Fruit fly (Drosophila melanogaster) whole organism, embryonic: ENCODE data around the gene CG14669.
A peak's percentile ranks its signal among the peaks of the same experiment; 100 is the strongest.

Source experiments
- Abd-B ChIP-seq: fragments of 200-800 bp; sonication (Bioruptor generic); optimal IDR thresholded peaks from 2 replicates; lab custom pipeline; 2018; ENCODE audit warnings: missing biosample characterization, mild to moderate bottlenecking, missing genetic modification characterization, moderate library complexity
- CG11695 ChIP-seq: fragments of 200-800 bp; sonication (Bioruptor generic); IDR thresholded peaks from 3 replicates; pipeline ENCODE4 v1.3.6; 2022; ENCODE audit warnings: missing biosample characterization, missing genetic modification characterization
- CG12942 ChIP-seq: fragments of 200-800 bp; sonication (Bioruptor generic); optimal IDR thresholded peaks from 3 replicates; lab custom pipeline; 2016; ENCODE audit warnings: missing biosample characterization, missing genetic modification characterization
- CG13123 ChIP-seq: fragments of 200-800 bp; sonication (Bioruptor generic); optimal IDR thresholded peaks from 2 replicates; lab custom pipeline; 2016; ENCODE audit warnings: missing biosample characterization, missing genetic modification characterization
- CG13424 ChIP-seq: fragments of 200-800 bp; sonication (Bioruptor generic); optimal IDR thresholded peaks from 2 replicates; lab custom pipeline; 2019; ENCODE audit warnings: missing biosample characterization, mild to moderate bottlenecking, missing genetic modification characterization, moderate library complexity
- CG1602 ChIP-seq: fragments of 200-800 bp; sonication (Bioruptor generic); optimal IDR thresholded peaks from 3 replicates; lab custom pipeline; 2016; ENCODE audit warnings: missing biosample characterization, missing genetic modification characterization
- CG17328 ChIP-seq: fragments of 200-800 bp; sonication (Bioruptor generic); IDR thresholded peaks from 2 replicates; pipeline ENCODE4 v1.3.6; 2022; ENCODE audit warnings: missing biosample characterization, missing genetic modification characterization
- CG17385 ChIP-seq: fragments of 200-800 bp; sonication (Bioruptor generic); optimal IDR thresholded peaks from 3 replicates; lab custom pipeline; 2018; ENCODE audit warnings: missing biosample characterization, mild to moderate bottlenecking, missing genetic modification characterization
- CG17802 ChIP-seq: fragments of 200-800 bp; sonication (Bioruptor generic); optimal IDR thresholded peaks from 2 replicates; lab custom pipeline; 2018; ENCODE audit warnings: missing biosample characterization, mild to moderate bottlenecking, missing genetic modification characterization, moderate library complexity
- CG17829 ChIP-seq: fragments of 200-800 bp; optimal IDR thresholded peaks from 2 replicates; lab custom pipeline; 2019; ENCODE audit warnings: missing biosample characterization, mild to moderate bottlenecking, missing genetic modification characterization, moderate library complexity
- CG2712 ChIP-seq: fragments of 200-800 bp; optimal IDR thresholded peaks from 3 replicates; lab custom pipeline; 2019; ENCODE audit warnings: missing biosample characterization, mild to moderate bottlenecking, missing genetic modification characterization, moderate library complexity
- CG30403 ChIP-seq: fragments of 200-800 bp; sonication (Bioruptor generic); optimal IDR thresholded peaks from 3 replicates; lab custom pipeline; 2016; ENCODE audit warnings: missing biosample characterization, missing genetic modification characterization
- CG31365 ChIP-seq: fragments of 200-800 bp; sonication (Bioruptor generic); optimal IDR thresholded peaks from 2 replicates; lab custom pipeline; 2018; ENCODE audit warnings: missing biosample characterization, mild to moderate bottlenecking, missing genetic modification characterization
- CG3281 ChIP-seq: fragments of 200-800 bp; sonication (Bioruptor generic); optimal IDR thresholded peaks from 3 replicates; lab custom pipeline; 2017; ENCODE audit warnings: missing biosample characterization, mild to moderate bottlenecking, missing genetic modification characterization
- CG34224 ChIP-seq: fragments of 200-800 bp; sonication (Bioruptor generic); IDR thresholded peaks from 3 replicates; pipeline ENCODE4 v1.3.6; 2022; ENCODE audit warnings: missing biosample characterization, missing genetic modification characterization; ENCODE audit not compliant: partially characterized antibody
- CG4282 ChIP-seq: fragments of 200-800 bp; sonication (Bioruptor generic); optimal IDR thresholded peaks from 2 replicates; lab custom pipeline; 2016; ENCODE audit warnings: missing biosample characterization, missing genetic modification characterization
- CG4707 ChIP-seq: fragments of 200-800 bp; sonication (Bioruptor generic); optimal IDR thresholded peaks from 2 replicates; lab custom pipeline; 2018; ENCODE audit warnings: missing biosample characterization, mild to moderate bottlenecking, missing genetic modification characterization, moderate library complexity
- CG6683 ChIP-seq: fragments of 200-800 bp; sonication (Bioruptor generic); optimal IDR thresholded peaks from 2 replicates; lab custom pipeline; 2017; ENCODE audit warnings: missing biosample characterization, mild to moderate bottlenecking, missing genetic modification characterization, missing genetic modification reagents
- CG6765 ChIP-seq: fragments of 200-800 bp; sonication (Bioruptor generic); optimal IDR thresholded peaks from 3 replicates; lab custom pipeline; 2017; ENCODE audit warnings: missing biosample characterization, mild to moderate bottlenecking, missing genetic modification characterization
- CG6813 ChIP-seq: fragments of 200-800 bp; sonication (Bioruptor generic); optimal IDR thresholded peaks from 2 replicates; lab custom pipeline; 2017; ENCODE audit warnings: missing biosample characterization, missing genetic modification characterization, mild to moderate bottlenecking, moderate library complexity, missing genetic modification reagents
- CG8944 ChIP-seq: fragments of 200-800 bp; sonication (Bioruptor generic); optimal IDR thresholded peaks from 3 replicates; lab custom pipeline; 2016; ENCODE audit warnings: missing biosample characterization, missing genetic modification characterization
- CG9609 ChIP-seq: fragments of 200-800 bp; sonication (Bioruptor generic); optimal IDR thresholded peaks from 3 replicates; lab custom pipeline; 2016; ENCODE audit warnings: missing biosample characterization, missing genetic modification characterization
- CkIIα-i1 ChIP-seq: fragments of 200-800 bp; sonication (Bioruptor generic); IDR thresholded peaks from 2 replicates; pipeline ENCODE4 v1.3.6; 2022; ENCODE audit warnings: missing biosample characterization, missing genetic modification characterization
- Dbx ChIP-seq: fragments of 200-800 bp; sonication (Bioruptor generic); IDR thresholded peaks from 3 replicates; pipeline ENCODE4 v1.3.6; 2022; ENCODE audit warnings: missing biosample characterization, missing genetic modification characterization
- Deaf1 ChIP-seq: fragments of 200-800 bp; optimal IDR thresholded peaks from 3 replicates; lab custom pipeline; 2019; ENCODE audit warnings: missing biosample characterization, mild to moderate bottlenecking, missing genetic modification characterization, moderate library complexity
- H15 ChIP-seq: fragments of 200-800 bp; sonication (Bioruptor generic); IDR thresholded peaks from 3 replicates; pipeline ENCODE4 v1.3.6; 2022; ENCODE audit warnings: missing biosample characterization, missing genetic modification characterization
- HLHmδ ChIP-seq: fragments of 200-800 bp; sonication (Bioruptor generic); optimal IDR thresholded peaks from 2 replicates; lab custom pipeline; 2018; ENCODE audit warnings: missing biosample characterization, mild to moderate bottlenecking, missing genetic modification characterization, moderate library complexity
- Hand ChIP-seq: fragments of 200-800 bp; sonication (Bioruptor generic); optimal IDR thresholded peaks from 2 replicates; lab custom pipeline; 2017; ENCODE audit warnings: mild to moderate bottlenecking, missing biosample characterization, missing genetic modification reagents, missing genetic modification characterization
- Hr39 ChIP-seq: fragments of >200 bp; optimal IDR thresholded peaks from 2 replicates; lab custom pipeline; 2017
- Nf-YA ChIP-seq: fragments of 200-800 bp; sonication (Bioruptor generic); IDR thresholded peaks from 2 replicates; pipeline ENCODE4 v1.3.6; 2022; ENCODE audit warnings: missing biosample characterization, missing genetic modification characterization
- Six4 ChIP-seq: fragments of 200-800 bp; sonication (Bioruptor generic); optimal IDR thresholded peaks from 2 replicates; lab custom pipeline; 2016; ENCODE audit warnings: missing biosample characterization, missing genetic modification characterization
- Sry-δ ChIP-seq: fragments of 200-800 bp; sonication (Bioruptor generic); optimal IDR thresholded peaks from 2 replicates; lab custom pipeline; 2016; ENCODE audit warnings: missing biosample characterization, missing genetic modification characterization
- Tbp ChIP-seq: fragments of >200 bp; optimal IDR thresholded peaks from 2 replicates; lab custom pipeline; 2018; ENCODE audit warnings: missing biosample characterization, missing genetic modification characterization
- Xbp1 ChIP-seq: fragments of 200-800 bp; sonication (Bioruptor generic); optimal IDR thresholded peaks from 3 replicates; lab custom pipeline; 2016; ENCODE audit warnings: missing biosample characterization, mild to moderate bottlenecking, missing genetic modification characterization
- ab ChIP-seq: fragments of 200-800 bp; sonication (Bioruptor generic); optimal IDR thresholded peaks from 2 replicates; lab custom pipeline; 2016; ENCODE audit warnings: missing biosample characterization, missing genetic modification characterization
- cato ChIP-seq: fragments of 200-800 bp; sonication (Bioruptor generic); optimal IDR thresholded peaks from 2 replicates; lab custom pipeline; 2016; ENCODE audit warnings: missing biosample characterization, missing genetic modification characterization, borderline replicate concordance
- caup ChIP-seq: fragments of 200-800 bp; sonication (Bioruptor generic); optimal IDR thresholded peaks from 3 replicates; lab custom pipeline; 2017; ENCODE audit warnings: missing biosample characterization, mild to moderate bottlenecking, missing genetic modification characterization, moderate library complexity; ENCODE audit not compliant: severe bottlenecking
- ci ChIP-seq: fragments of 200-800 bp; sonication (Bioruptor generic); IDR thresholded peaks from 3 replicates; pipeline ENCODE4 v1.3.6; 2022; ENCODE audit warnings: missing biosample characterization, missing genetic modification characterization
- en ChIP-seq: fragments of 200-800 bp; sonication (Bioruptor generic); optimal IDR thresholded peaks from 2 replicates; lab custom pipeline; 2016; ENCODE audit warnings: missing biosample characterization, missing genetic modification characterization
- gem ChIP-seq: fragments of 200-800 bp; sonication (Bioruptor generic); optimal IDR thresholded peaks from 2 replicates; lab custom pipeline; 2019; ENCODE audit warnings: missing biosample characterization, mild to moderate bottlenecking, missing genetic modification characterization, moderate library complexity
- lbe ChIP-seq: fragments of 200-800 bp; sonication (Bioruptor generic); optimal IDR thresholded peaks from 2 replicates; lab custom pipeline; 2016; ENCODE audit warnings: missing biosample characterization, mild to moderate bottlenecking, missing genetic modification characterization
- p53 ChIP-seq: fragments of 200-800 bp; sonication (Bioruptor generic); optimal IDR thresholded peaks from 2 replicates; lab custom pipeline; 2016; ENCODE audit warnings: missing biosample characterization, missing genetic modification characterization
- phol ChIP-seq: fragments of 200-800 bp; sonication (Bioruptor generic); optimal IDR thresholded peaks from 3 replicates; lab custom pipeline; 2018; ENCODE audit warnings: missing biosample characterization, mild to moderate bottlenecking, missing genetic modification characterization, moderate library complexity
- row ChIP-seq: fragments of 200-800 bp; sonication (Bioruptor generic); IDR thresholded peaks from 3 replicates; pipeline ENCODE4 v1.3.6; 2022; ENCODE audit warnings: missing biosample characterization, missing genetic modification characterization
- sima ChIP-seq: fragments of 200-800 bp; sonication (Bioruptor generic); optimal IDR thresholded peaks from 2 replicates; lab custom pipeline; 2016; ENCODE audit warnings: missing biosample characterization, missing genetic modification characterization
- sob ChIP-seq: fragments of 200-800 bp; sonication (Bioruptor generic); IDR thresholded peaks from 2 replicates; pipeline ENCODE4 v1.3.6; 2022; ENCODE audit warnings: missing biosample characterization, missing genetic modification characterization
- stc ChIP-seq: fragments of 200-800 bp; sonication (Bioruptor generic); IDR thresholded peaks from 2 replicates; pipeline ENCODE4 v1.3.6; 2022; ENCODE audit warnings: missing biosample characterization, missing genetic modification characterization
- tin ChIP-seq: fragments of 200-800 bp; sonication (Bioruptor generic); optimal IDR thresholded peaks from 3 replicates; lab custom pipeline; 2016; ENCODE audit warnings: missing biosample characterization, missing genetic modification characterization
- tio ChIP-seq: fragments of 200-800 bp; sonication (Bioruptor generic); optimal IDR thresholded peaks from 2 replicates; lab custom pipeline; 2017; ENCODE audit warnings: missing biosample characterization, missing genetic modification characterization, inconsistent platforms
- wdn ChIP-seq: fragments of 200-800 bp; sonication (Bioruptor generic); IDR thresholded peaks from 2 replicates; pipeline ENCODE4 v1.3.6; 2022; ENCODE audit warnings: missing biosample characterization, missing genetic modification characterization
- zen2 ChIP-seq: fragments of 200-800 bp; sonication (Bioruptor generic); IDR thresholded peaks from 3 replicates; pipeline ENCODE4 v1.3.6; 2022; ENCODE audit warnings: missing biosample characterization, missing genetic modification characterization; ENCODE audit not compliant: partially characterized antibody

Gene CG14669

DNA sequence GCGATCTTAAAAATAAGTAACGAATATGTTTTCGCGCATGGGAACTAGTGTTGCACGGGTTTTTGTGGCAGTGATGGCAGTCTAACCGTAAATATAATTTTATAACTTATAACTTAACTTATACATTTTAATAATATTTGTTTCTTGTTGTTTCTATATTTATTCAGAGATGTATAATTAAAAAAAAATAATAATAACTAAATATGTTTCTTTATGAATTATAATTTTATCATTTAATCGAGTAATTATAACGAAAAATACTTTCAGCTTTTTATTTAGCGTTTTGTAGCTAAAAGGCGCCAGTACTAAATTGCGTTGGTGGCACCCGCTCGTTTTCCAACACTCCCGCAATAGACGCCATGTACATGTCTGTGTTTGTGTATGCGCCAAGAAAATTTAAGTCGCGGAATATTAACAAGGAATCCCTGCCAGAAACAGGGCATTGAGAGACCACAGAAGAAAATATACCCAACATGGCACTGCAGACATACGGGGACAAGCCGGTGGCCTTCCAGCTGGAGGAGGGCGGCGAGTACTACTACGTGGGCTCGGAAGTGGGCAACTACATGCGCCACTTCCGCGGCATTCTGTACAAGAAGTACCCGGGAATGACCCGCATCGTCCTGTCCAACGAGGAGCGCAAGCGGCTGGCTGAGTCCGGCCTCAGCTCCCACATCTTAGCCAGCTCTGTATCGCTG is 56.4 kb downstream of the CG14669 start, which contains the start of the genes mRpL44 and Snr1 (continued):
- TF ChIP-seq HLHmδ (GFP tag; lab: Kevin White, UChicago): no peak
- TF ChIP-seq Abd-B (GFP tag; lab: Kevin White, UChicago): peak; percentile 40
- TF ChIP-seq ab (GFP tag; lab: Kevin White, UChicago): no peak
- TF ChIP-seq Nf-YA (GFP tag; lab: Robert Waterston, UW): no peak
- no peak for TF ChIP-seq CG34224 (GFP tag; lab: Robert Waterston, UW)
- TF ChIP-seq Tbp (GFP tag; lab: Kevin White, UChicago): no peak
- peak; percentile 40 for TF ChIP-seq Xbp1 (GFP tag; lab: Kevin White, UChicago)
- TF ChIP-seq phol (tag; lab: Kevin White, UChicago): peak; percentile 89
- no peak for TF ChIP-seq Deaf1
- TF ChIP-seq CG4707: no peak
- TF ChIP-seq CG31365 (tag; lab: Kevin White, UChicago): no peak
- TF ChIP-seq CG3281 (GFP tag; lab: Kevin White, UChicago): peak; percentile 69
- TF ChIP-seq row (GFP tag; lab: Robert Waterston, UW): peak; percentile 96
- TF ChIP-seq H15 (GFP tag; lab: Robert Waterston, UW): no peak
- no peak for TF ChIP-seq tio (GFP tag; lab: Kevin White, UChicago)
- no peak for TF ChIP-seq en (GFP tag; lab: Kevin White, UChicago)
- no peak for TF ChIP-seq Six4 (GFP tag; lab: Kevin White, UChicago)
- TF ChIP-seq sob (GFP tag; lab: Robert Waterston, UW): peak; percentile 46; the same call in 1 of the 2 replicates
- no peak for TF ChIP-seq gem (tag; lab: Kevin White, UChicago)
- peak; percentile 50; the same call in 1 of the 3 replicates for TF ChIP-seq Dbx (GFP tag; lab: Robert Waterston, UW)
- peak; percentile 20 for TF ChIP-seq CG12942 (GFP tag; lab: Kevin White, UChicago)
- no peak for TF ChIP-seq CG13123
- peak; percentile 33 for TF ChIP-seq CG6683 (GFP tag; lab: Kevin White, UChicago)
- TF ChIP-seq stc (GFP tag; lab: Robert Waterston, UW): no peak
- no peak for TF ChIP-seq Hr39 (lab: Kevin White, UChicago)
- TF ChIP-seq CkIIα-i1 (GFP tag; lab: Robert Waterston, UW): no peak
- peak; percentile 24 for TF ChIP-seq CG1602 (GFP tag; lab: Kevin White, UChicago)
- peak; percentile 47 for TF ChIP-seq caup (GFP tag; lab: Kevin White, UChicago)
- TF ChIP-seq CG17802: no peak
- TF ChIP-seq CG2712: peak; percentile 73
- TF ChIP-seq CG30403 (GFP tag; lab: Kevin White, UChicago): peak; percentile 50
- no peak for TF ChIP-seq CG6813
- no peak for TF ChIP-seq CG9609 (GFP tag; lab: Kevin White, UChicago)
- TF ChIP-seq CG17829 (tag; lab: Kevin White, UChicago): peak; percentile 54
- TF ChIP-seq CG4282 (GFP tag; lab: Kevin White, UChicago): no peak
- peak; percentile 1 for TF ChIP-seq cato (GFP tag; lab: Kevin White, UChicago)
- peak; percentile 68 for TF ChIP-seq CG13424 (tag; lab: Kevin White, UChicago)
- no peak for TF ChIP-seq CG17328
- no peak for TF ChIP-seq CG11695 (GFP tag; lab: Robert Waterston, UW)
- no peak for TF ChIP-seq wdn (GFP tag; lab: Robert Waterston, UW)
- TF ChIP-seq CG8944 (GFP tag; lab: Kevin White, UChicago): no peak
- peak; percentile 1 for TF ChIP-seq Hand (GFP tag; lab: Kevin White, UChicago)
- peak; percentile 37 for TF ChIP-seq lbe (GFP tag; lab: Kevin White, UChicago)
- no peak for TF ChIP-seq CG6765 (GFP tag; lab: Kevin White, UChicago)
- TF ChIP-seq CG17385 (GFP tag; lab: Kevin White, UChicago): no peak
- TF ChIP-seq p53 (GFP tag; lab: Kevin White, UChicago): no peak
- no peak for TF ChIP-seq zen2 (GFP tag; lab: Robert Waterston, UW)
- no peak for TF ChIP-seq Sry-δ (GFP tag; lab: Kevin White, UChicago)
- no peak for TF ChIP-seq ci (GFP tag; lab: Robert Waterston, UW)
- TF ChIP-seq sima (GFP tag; lab: Kevin White, UChicago): no peak
- TF ChIP-seq tin (GFP tag; lab: Kevin White, UChicago): peak; percentile 41
